Worm (Caenorhabditis elegans) whole organism, young adult: Measurements from ENCODE around the gene gcy-11.

ENCODE experiments used
- B0035.1 ChIP-seq: sonication (generic microtip); optimal IDR thresholded peaks from 2 replicates; lab custom pipeline; 2016; ENCODE audit warnings: missing genetic modification characterization, mild to moderate bottlenecking, missing compliant biosample characterization, missing genotype, missing genetic modification reagents
- ama-1 ChIP-seq, 3 experiments: fragments of 150-350 bp in 1 of 3; sonication (generic microtip) in 2 of 3; optimal IDR thresholded peaks; 2 replicates each; lab custom pipeline; 2014 to 2018; ENCODE audit warnings: missing biosample characterization in 2 of 3, missing genetic modification characterization in 2 of 3, missing genetic modification reagents in 2 of 3
- athp-1 ChIP-seq: sonication (generic microtip); optimal IDR thresholded peaks from 2 replicates; lab custom pipeline; 2017; ENCODE audit warnings: mild to moderate bottlenecking, missing genetic modification characterization, missing compliant biosample characterization
- attf-5 ChIP-seq: fragments of 200-800 bp; sonication (Bioruptor generic); optimal IDR thresholded peaks from 2 replicates; lab custom pipeline; 2018; ENCODE audit warnings: mild to moderate bottlenecking, missing genetic modification characterization, missing compliant biosample characterization
- bed-2 ChIP-seq: fragments of 200-800 bp; sonication (Bioruptor generic); IDR thresholded peaks from 2 replicates; pipeline ENCODE4 v1.3.6; 2022; ENCODE audit warnings: missing genetic modification reagents, missing genetic modification characterization, missing compliant biosample characterization
- ccch-3 ChIP-seq: fragments of 200-800 bp; sonication (Bioruptor generic); optimal IDR thresholded peaks from 2 replicates; lab custom pipeline; 2018; ENCODE audit warnings: mild to moderate bottlenecking, missing genetic modification characterization, missing compliant biosample characterization
- lin-54 ChIP-seq: fragments of 200-800 bp; sonication (Bioruptor generic); optimal IDR thresholded peaks from 2 replicates; lab custom pipeline; 2018; ENCODE audit warnings: mild to moderate bottlenecking, missing genetic modification characterization, missing compliant biosample characterization
- madf-3 ChIP-seq: fragments of 200-800 bp; sonication (Bioruptor generic); IDR thresholded peaks from 2 replicates; pipeline ENCODE4 v1.3.6; 2022; ENCODE audit warnings: missing genetic modification reagents, missing genetic modification characterization, missing compliant biosample characterization
- madf-6 ChIP-seq: fragments of 200-800 bp; sonication (Bioruptor generic); IDR thresholded peaks from 2 replicates; pipeline ENCODE4 v1.3.6; 2022; ENCODE audit warnings: missing genetic modification reagents, missing genetic modification characterization, missing compliant biosample characterization
- nhr-120 ChIP-seq: fragments of 200-800 bp; sonication (Bioruptor generic); IDR thresholded peaks from 2 replicates; pipeline ENCODE4 v1.3.6; 2022; ENCODE audit warnings: missing genetic modification characterization, missing compliant biosample characterization
- sptf-2 ChIP-seq: fragments of 200-800 bp; sonication (Bioruptor generic); optimal IDR thresholded peaks from 2 replicates; lab custom pipeline; 2018; ENCODE audit warnings: mild to moderate bottlenecking, missing genetic modification characterization, missing compliant biosample characterization
- ztf-22 ChIP-seq: fragments of 200-800 bp; sonication (Bioruptor generic); optimal IDR thresholded peaks from 2 replicates; lab custom pipeline; 2018; ENCODE audit warnings: mild to moderate bottlenecking, missing genetic modification characterization, moderate library complexity, missing compliant biosample characterization
- ztf-3 ChIP-seq: fragments of 200-800 bp; sonication (Bioruptor generic); optimal IDR thresholded peaks from 2 replicates; lab custom pipeline; 2018; ENCODE audit warnings: mild to moderate bottlenecking, missing genetic modification characterization, missing compliant biosample characterization

ce11 chrX:16998003-16998402 is 57.4 kb downstream of the gcy-11 start:
- TF ChIP-seq ztf-22 (GFP tag; lab: Kevin White, UChicago) (no peak), madf-3 (GFP tag; lab: Robert Waterston, UW) (no peak), attf-5 (GFP tag; lab: Kevin White, UChicago) (no peak), sptf-2 (no peak), ztf-3 (GFP tag; lab: Kevin White, UChicago) (no peak), athp-1 (tag; lab: Kevin White, UChicago) (no peak), ama-1 (optimal IDR thresholded peaks at IDR 0.05; lab: Kevin White, UChicago) (no peak), ama-1 (GFP tag; optimal IDR thresholded peaks at IDR 0.05; lab: Kevin White, UChicago) (no peak), B0035.1 (tag; lab: Kevin White, UChicago) (no peak), nhr-120 (GFP tag; lab: Robert Waterston, UW) (no peak), lin-54 (no peak), madf-6 (no peak), ccch-3 (no peak), bed-2 (GFP tag; lab: Robert Waterston, UW) (no peak)
